Worm (Caenorhabditis elegans) whole organism, L4/young adult: ENCODE results near the gene F54D5.7.
"Not testable (repeated sequence)": the region's sequence is repeated elsewhere in the genome, so short reads cannot be mapped to it uniquely, and the experiment has no call there.

Experiments
- W03F9.2 ChIP-seq: fragments of 150-350 bp; optimal IDR thresholded peaks from 2 replicates; lab custom pipeline; 2014; ENCODE audit warnings: missing biosample characterization, missing genetic modification characterization
- dao-5 ChIP-seq: sonication (generic microtip); optimal IDR thresholded peaks from 2 replicates; lab custom pipeline; 2016; ENCODE audit warnings: missing genotype, missing genetic modification characterization, moderate library complexity, missing compliant biosample characterization
- him-1 ChIP-seq: sonication (generic microtip); optimal IDR thresholded peaks from 2 replicates; lab custom pipeline; 2016; ENCODE audit warnings: missing genotype, missing genetic modification reagents, missing genetic modification characterization, missing compliant biosample characterization

DNA sequence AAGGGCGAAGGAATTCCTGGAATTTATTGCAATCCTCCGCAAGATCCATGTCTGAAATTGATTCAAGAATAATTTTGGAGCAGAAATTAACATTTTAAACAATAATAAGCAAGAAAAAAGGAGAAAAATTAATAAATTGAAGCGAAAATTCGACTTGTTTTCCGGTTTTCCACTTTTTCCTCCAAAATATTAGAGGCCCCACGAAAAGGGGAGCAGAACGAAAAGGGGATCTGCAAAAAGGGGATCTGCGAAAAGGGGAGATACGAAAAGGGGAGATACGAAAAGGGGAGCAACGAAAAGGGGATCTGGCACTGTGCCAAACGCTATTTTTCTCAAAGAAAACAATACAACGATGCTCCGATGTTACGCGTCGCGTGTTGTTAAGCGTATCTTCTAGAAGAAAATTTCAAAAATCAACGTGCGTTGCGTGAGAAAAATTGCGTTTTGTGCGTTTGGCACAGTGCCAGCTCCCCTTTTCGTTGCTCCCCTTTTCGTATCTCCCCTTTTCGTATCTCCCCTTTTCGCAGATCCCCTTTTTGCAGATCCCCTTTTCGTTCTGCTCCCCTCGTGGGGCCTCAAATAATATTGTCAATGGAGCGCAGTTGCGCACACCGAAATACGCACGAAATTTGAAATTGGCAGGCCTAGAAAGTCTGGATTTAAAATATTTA lies 12.8 kb upstream of the F54D5.7 start, which contains the start of gene Y62F5A.12:
- TF ChIP-seq W03F9.2 (tag; lab: Kevin White, UChicago) = peak; percentile 57
- peak; percentile 62 for TF ChIP-seq him-1 (tag; lab: Kevin White, UChicago)
- not testable (repeated sequence) for TF ChIP-seq dao-5 (tag; lab: Kevin White, UChicago)
